Fruit fly (Drosophila melanogaster) whole organism, prepupa: ENCODE results near the gene tos.

Experiments used
- Blimp-1 ChIP-seq: fragments of 200-800 bp; sonication (Bioruptor generic); optimal IDR thresholded peaks from 3 replicates; lab custom pipeline; 2017; ENCODE audit warnings: missing biosample characterization, missing genetic modification characterization, mild to moderate bottlenecking, moderate library complexity, missing genetic modification reagents
- CG10631 ChIP-seq: fragments of 200-800 bp; sonication (Bioruptor generic); optimal IDR thresholded peaks from 2 replicates; lab custom pipeline; 2016; ENCODE audit warnings: missing biosample characterization, missing genetic modification characterization
- CG10669 ChIP-seq: fragments of 200-800 bp; sonication (Bioruptor generic); optimal IDR thresholded peaks from 3 replicates; lab custom pipeline; 2018; ENCODE audit warnings: missing biosample characterization, mild to moderate bottlenecking, missing genetic modification characterization, moderate library complexity
- CG11294 ChIP-seq: fragments of 200-800 bp; sonication (Bioruptor generic); IDR thresholded peaks from 2 replicates; pipeline ENCODE4 v1.3.6; 2022; ENCODE audit warnings: missing biosample characterization, missing genetic modification characterization
- CG15336 ChIP-seq: fragments of 200-800 bp; sonication (Bioruptor generic); IDR thresholded peaks from 2 replicates; pipeline ENCODE4 v1.3.6; 2022; ENCODE audit warnings: missing biosample characterization, missing genetic modification characterization
- CG1621 ChIP-seq: fragments of 200-800 bp; sonication (Bioruptor generic); optimal IDR thresholded peaks from 3 replicates; lab custom pipeline; 2018; ENCODE audit warnings: missing biosample characterization, mild to moderate bottlenecking, missing genetic modification characterization
- CG3032 ChIP-seq: fragments of 200-800 bp; optimal IDR thresholded peaks from 2 replicates; lab custom pipeline; 2019; ENCODE audit warnings: missing biosample characterization, mild to moderate bottlenecking, missing genetic modification characterization, moderate library complexity
- CG31627 ChIP-seq: fragments of 200-800 bp; sonication (Bioruptor generic); optimal IDR thresholded peaks from 3 replicates; lab custom pipeline; 2016; ENCODE audit warnings: missing biosample characterization, missing genetic modification characterization
- CG32006 ChIP-seq: fragments of 200-800 bp; sonication (Bioruptor generic); optimal IDR thresholded peaks from 3 replicates; lab custom pipeline; 2017; ENCODE audit warnings: missing biosample characterization, mild to moderate bottlenecking, missing genetic modification characterization
- CG34406 ChIP-seq: fragments of 200-800 bp; sonication (Bioruptor generic); optimal IDR thresholded peaks from 3 replicates; lab custom pipeline; 2016; ENCODE audit warnings: missing biosample characterization, missing genetic modification characterization
- CG3919 ChIP-seq: fragments of 200-800 bp; sonication (Bioruptor generic); optimal IDR thresholded peaks from 3 replicates; lab custom pipeline; 2016; ENCODE audit warnings: missing biosample characterization, missing genetic modification characterization
- CG4318 ChIP-seq: fragments of 200-800 bp; sonication (Bioruptor generic); optimal IDR thresholded peaks from 3 replicates; lab custom pipeline; 2017; ENCODE audit warnings: missing biosample characterization, mild to moderate bottlenecking, missing genetic modification characterization
- CG6276 ChIP-seq: fragments of 200-800 bp; sonication (Bioruptor generic); optimal IDR thresholded peaks from 2 replicates; lab custom pipeline; 2017; ENCODE audit warnings: missing biosample characterization, mild to moderate bottlenecking, missing genetic modification characterization
- CG6792 ChIP-seq: fragments of 200-800 bp; sonication (Bioruptor generic); optimal IDR thresholded peaks from 3 replicates; lab custom pipeline; 2016; ENCODE audit warnings: missing biosample characterization, missing genetic modification characterization
- CG6808 ChIP-seq: fragments of 200-800 bp; sonication (Bioruptor generic); optimal IDR thresholded peaks from 3 replicates; lab custom pipeline; 2017; ENCODE audit warnings: missing biosample characterization, missing genetic modification characterization, mild to moderate bottlenecking, moderate library complexity, missing genetic modification reagents
- CG6854 ChIP-seq: fragments of 200-800 bp; sonication (Bioruptor generic); optimal IDR thresholded peaks from 2 replicates; lab custom pipeline; 2017; ENCODE audit warnings: missing biosample characterization, mild to moderate bottlenecking, missing genetic modification characterization
- CG7368 ChIP-seq: fragments of 200-800 bp; sonication (Bioruptor generic); optimal IDR thresholded peaks from 3 replicates; lab custom pipeline; 2016; ENCODE audit warnings: missing biosample characterization, missing genetic modification characterization
- CG8119 ChIP-seq: fragments of 200-800 bp; sonication (Bioruptor generic); IDR thresholded peaks from 3 replicates; pipeline ENCODE4 v1.3.6; 2022; ENCODE audit warnings: missing biosample characterization, missing genetic modification characterization
- CG8632 ChIP-seq: fragments of 200-800 bp; sonication (Bioruptor generic); optimal IDR thresholded peaks from 3 replicates; lab custom pipeline; 2016; ENCODE audit warnings: missing biosample characterization, missing genetic modification characterization
- CG9139 ChIP-seq: fragments of 200-800 bp; sonication (Bioruptor generic); optimal IDR thresholded peaks from 3 replicates; lab custom pipeline; 2017; ENCODE audit warnings: missing biosample characterization, mild to moderate bottlenecking, missing genetic modification characterization
- Eip75B ChIP-seq: fragments of 200-800 bp; sonication (Bioruptor generic); optimal IDR thresholded peaks from 3 replicates; lab custom pipeline; 2016; ENCODE audit warnings: missing biosample characterization, missing genetic modification characterization
- Eip78C ChIP-seq: fragments of 200-800 bp; sonication (Bioruptor generic); peaks from one replicate; lab custom pipeline; 2016; ENCODE audit warnings: missing biosample characterization, missing genetic modification characterization
- Eip93F ChIP-seq: fragments of 200-800 bp; sonication (Bioruptor generic); optimal IDR thresholded peaks from 2 replicates; lab custom pipeline; 2016; ENCODE audit warnings: missing biosample characterization, mild to moderate bottlenecking, missing genetic modification characterization
- Ets21C ChIP-seq: fragments of 200-800 bp; sonication (Bioruptor generic); optimal IDR thresholded peaks from 3 replicates; lab custom pipeline; 2016; ENCODE audit warnings: missing biosample characterization, missing genetic modification characterization
- Ets96B ChIP-seq: fragments of 200-800 bp; optimal IDR thresholded peaks from 2 replicates; lab custom pipeline; 2019; ENCODE audit warnings: missing biosample characterization, mild to moderate bottlenecking, missing genetic modification characterization, moderate library complexity
- Gug ChIP-seq: fragments of 200-800 bp; sonication (Bioruptor generic); IDR thresholded peaks from 2 replicates; pipeline ENCODE4 v1.3.6; 2022; ENCODE audit warnings: missing biosample characterization, missing genetic modification characterization
- Hr38 ChIP-seq: sonication (Bioruptor generic); optimal IDR thresholded peaks from 2 replicates; lab custom pipeline; 2016; ENCODE audit warnings: missing biosample characterization, missing genetic modification characterization
- Hr39 ChIP-seq: fragments of 200-800 bp; sonication (Bioruptor generic); optimal IDR thresholded peaks from 2 replicates; lab custom pipeline; 2016; ENCODE audit warnings: missing biosample characterization, missing genetic modification characterization
- Hr4 ChIP-seq: fragments of 200-800 bp; sonication (Bioruptor generic); optimal IDR thresholded peaks from 3 replicates; lab custom pipeline; 2016; ENCODE audit warnings: missing biosample characterization, missing genetic modification characterization
- Lpt ChIP-seq: fragments of 200-800 bp; sonication (Bioruptor generic); optimal IDR thresholded peaks from 3 replicates; lab custom pipeline; 2016; ENCODE audit warnings: missing biosample characterization, missing genetic modification characterization
- Met ChIP-seq: fragments of 200-800 bp; sonication (Bioruptor generic); optimal IDR thresholded peaks from 3 replicates; lab custom pipeline; 2016; ENCODE audit warnings: missing biosample characterization, missing genetic modification characterization
- OdsH ChIP-seq: fragments of 200-800 bp; sonication (Bioruptor generic); optimal IDR thresholded peaks from 3 replicates; lab custom pipeline; 2016; ENCODE audit warnings: missing biosample characterization, missing genetic modification characterization
- Smox ChIP-seq: fragments of 200-800 bp; sonication (Bioruptor generic); optimal IDR thresholded peaks from 3 replicates; lab custom pipeline; 2016; ENCODE audit warnings: missing biosample characterization, missing genetic modification characterization
- Sox102F ChIP-seq: fragments of 200-800 bp; sonication (Bioruptor generic); optimal IDR thresholded peaks from 2 replicates; lab custom pipeline; 2016; ENCODE audit warnings: missing biosample characterization, mild to moderate bottlenecking, missing genetic modification characterization
- Sox14 ChIP-seq: fragments of 200-800 bp; sonication (Bioruptor generic); optimal IDR thresholded peaks from 3 replicates; lab custom pipeline; 2016; ENCODE audit warnings: missing biosample characterization, missing genetic modification characterization
- Sox15 ChIP-seq: fragments of 200-800 bp; sonication (Bioruptor generic); optimal IDR thresholded peaks from 3 replicates; lab custom pipeline; 2016; ENCODE audit warnings: missing biosample characterization, missing genetic modification characterization
- achi ChIP-seq: fragments of 200-800 bp; sonication (Bioruptor generic); optimal IDR thresholded peaks from 3 replicates; lab custom pipeline; 2016; ENCODE audit warnings: missing biosample characterization, missing genetic modification characterization
- cyc ChIP-seq: fragments of 200-800 bp; sonication (Bioruptor generic); optimal IDR thresholded peaks from 3 replicates; lab custom pipeline; 2016; ENCODE audit warnings: missing biosample characterization, missing genetic modification characterization
- dsx ChIP-seq: fragments of 200-800 bp; optimal IDR thresholded peaks from 3 replicates; lab custom pipeline; 2019; ENCODE audit warnings: missing biosample characterization, mild to moderate bottlenecking, missing genetic modification characterization, moderate library complexity; ENCODE audit not compliant: poor library complexity, severe bottlenecking
- eg ChIP-seq: fragments of 200-800 bp; sonication (Bioruptor generic); IDR thresholded peaks from 3 replicates; pipeline ENCODE4 v1.3.6; 2022; ENCODE audit warnings: missing biosample characterization, missing genetic modification characterization
- fd85E ChIP-seq: fragments of 200-800 bp; sonication (Bioruptor generic); optimal IDR thresholded peaks from 3 replicates; lab custom pipeline; 2016; ENCODE audit warnings: missing biosample characterization, missing genetic modification characterization
- net ChIP-seq: fragments of 200-800 bp; sonication (Bioruptor generic); optimal IDR thresholded peaks from 3 replicates; lab custom pipeline; 2016; ENCODE audit warnings: missing biosample characterization, missing genetic modification characterization
- pdm3 ChIP-seq: fragments of 200-800 bp; sonication (Bioruptor generic); optimal IDR thresholded peaks from 3 replicates; lab custom pipeline; 2016; ENCODE audit warnings: missing biosample characterization, missing genetic modification characterization
- ss ChIP-seq, 2 experiments: fragments of 200-800 bp; sonication (Bioruptor generic); optimal IDR thresholded peaks; 2 replicates in 1 of 2; 3 replicates in 1 of 2; lab custom pipeline; 2017 to 2018; ENCODE audit warnings: mild to moderate bottlenecking in 2 of 2, missing biosample characterization in 2 of 2, missing genetic modification characterization in 2 of 2, moderate library complexity in 1 of 2
- svp ChIP-seq: fragments of 200-800 bp; sonication (Bioruptor generic); peaks from one replicate; lab custom pipeline; 2016; ENCODE audit warnings: missing biosample characterization, missing genetic modification characterization
- topi ChIP-seq: fragments of 200-800 bp; sonication (Bioruptor generic); optimal IDR thresholded peaks from 3 replicates; lab custom pipeline; 2016; ENCODE audit warnings: missing biosample characterization, missing genetic modification characterization
- vri ChIP-seq: fragments of 200-800 bp; sonication (Bioruptor generic); optimal IDR thresholded peaks from 3 replicates; lab custom pipeline; 2016; ENCODE audit warnings: missing biosample characterization, mild to moderate bottlenecking, missing genetic modification characterization

tos gene

DNA sequence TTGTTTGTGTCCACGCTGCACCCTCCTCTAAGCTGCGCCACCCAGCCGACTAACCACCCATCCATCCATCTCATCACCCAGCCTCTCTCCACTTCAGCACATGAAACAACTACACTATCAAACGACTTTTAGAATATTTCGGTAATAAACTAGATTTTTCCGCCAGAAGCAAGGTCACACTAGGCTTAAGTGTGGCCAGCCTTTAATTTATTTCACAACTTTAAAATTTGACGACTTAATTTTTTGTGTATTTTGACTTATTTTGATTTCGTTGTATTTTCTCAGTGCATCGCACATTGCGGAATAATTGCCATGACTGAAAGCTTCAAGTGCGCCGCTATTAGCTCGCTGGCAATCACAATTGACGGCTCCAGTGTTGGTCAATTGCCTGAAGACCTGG lies 43.0 kb upstream of the tos start (continued):
- TF ChIP-seq Sox102F (no peak), Smox (no peak), eg (peak; percentile 75; the same call in 2 of the 3 replicates), Eip93F (GFP tag; lab: Kevin White, UChicago) (no peak), fd85E (GFP tag; lab: Kevin White, UChicago) (no peak), Lpt (GFP tag; lab: Kevin White, UChicago) (no peak), CG6808 (GFP tag; lab: Kevin White, UChicago) (no peak), vri (GFP tag; lab: Kevin White, UChicago) (no peak), CG31627 (GFP tag; lab: Kevin White, UChicago) (no peak), Blimp-1 (no peak), CG6276 (GFP tag; lab: Kevin White, UChicago) (peak; percentile 50), CG34406 (GFP tag; lab: Kevin White, UChicago) (no peak), CG9139 (GFP tag; lab: Kevin White, UChicago) (no peak), CG8632 (GFP tag; lab: Kevin White, UChicago) (no peak)

DNA sequence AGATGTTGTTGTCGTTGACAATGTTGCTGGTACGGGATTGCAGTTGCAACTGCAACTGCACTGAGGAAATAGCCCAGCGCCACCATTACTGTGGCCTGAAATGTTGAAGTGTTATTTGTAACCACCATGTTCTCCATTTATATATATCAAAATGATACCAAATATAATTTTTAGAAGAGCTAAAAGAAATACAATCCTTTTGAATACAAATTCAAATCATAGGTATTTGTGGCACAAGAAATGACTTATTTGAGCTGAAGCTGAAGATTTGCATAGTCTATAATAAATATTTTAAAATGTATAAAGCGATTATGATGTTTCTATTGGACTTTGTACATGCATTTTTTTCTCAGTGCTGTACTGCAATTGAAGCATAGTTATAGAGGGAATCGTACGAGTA lies 37.7 kb upstream of the tos start:
- TF ChIP-seq topi (GFP tag; lab: Kevin White, UChicago) = no peak
- peak; percentile 13 for TF ChIP-seq dsx (GFP tag; lab: Kevin White, UChicago)
- 0 out of 3 replicates have a peak, but pooled peaks have one; percentile 30 for TF ChIP-seq eg
- no peak for TF ChIP-seq CG11294 (GFP tag; lab: Robert Waterston, UW)
- TF ChIP-seq ss (GFP tag; optimal IDR thresholded peaks at IDR 0.05; lab: Kevin White, UChicago) = no peak
- no peak for TF ChIP-seq CG34406 (GFP tag; lab: Kevin White, UChicago)
- no peak for TF ChIP-seq CG6276 (GFP tag; lab: Kevin White, UChicago)
- no peak for TF ChIP-seq CG3919 (GFP tag; lab: Kevin White, UChicago)
- no peak for TF ChIP-seq CG9139 (GFP tag; lab: Kevin White, UChicago)
- no peak for TF ChIP-seq vri (GFP tag; lab: Kevin White, UChicago)
- TF ChIP-seq CG8119 = peak; percentile 41; the same call in 1 of the 3 replicates
- no peak for TF ChIP-seq Lpt (GFP tag; lab: Kevin White, UChicago)
- TF ChIP-seq cyc = no peak
- peak; percentile 34 for TF ChIP-seq CG4318 (GFP tag; lab: Kevin White, UChicago)
- no peak for TF ChIP-seq OdsH
- TF ChIP-seq Sox15 (GFP tag; lab: Kevin White, UChicago) = no peak
- TF ChIP-seq pdm3 (GFP tag; lab: Kevin White, UChicago) = no peak
- TF ChIP-seq CG32006 = peak; percentile 70
- TF ChIP-seq CG1621 = no peak
- TF ChIP-seq CG6854 (GFP tag; lab: Kevin White, UChicago) = no peak
- no peak for TF ChIP-seq Smox
- TF ChIP-seq Hr4 (GFP tag; lab: Kevin White, UChicago) = peak; percentile 74
- TF ChIP-seq Ets96B (tag; lab: Kevin White, UChicago) = no peak
- no peak for TF ChIP-seq achi (GFP tag; lab: Kevin White, UChicago)
- no peak for TF ChIP-seq Eip93F (GFP tag; lab: Kevin White, UChicago)
- no peak for TF ChIP-seq Eip75B (GFP tag; lab: Kevin White, UChicago)
- TF ChIP-seq Eip78C (GFP tag; lab: Kevin White, UChicago) = peak; percentile 59
- no peak for TF ChIP-seq CG6792
- no peak for TF ChIP-seq CG7368 (GFP tag; lab: Kevin White, UChicago)
- no peak for TF ChIP-seq Met (GFP tag; lab: Kevin White, UChicago)
- 0 out of 2 replicates have a peak, but pooled peaks have one; percentile 19 for TF ChIP-seq CG15336 (GFP tag; lab: Robert Waterston, UW)
- no peak for TF ChIP-seq Gug
- no peak for TF ChIP-seq Sox102F

- peak; percentile 50 for TF ChIP-seq Ets96B (tag; lab: Kevin White, UChicago)
- TF ChIP-seq Sox102F = no peak
- no peak for TF ChIP-seq Hr4 (GFP tag; lab: Kevin White, UChicago)
- TF ChIP-seq Gug = no peak
- peak; percentile 32; the same call in 1 of the 2 replicates for TF ChIP-seq CG15336 (GFP tag; lab: Robert Waterston, UW)
- peak; percentile 1 for TF ChIP-seq OdsH
- TF ChIP-seq Sox14 (GFP tag; lab: Kevin White, UChicago) = peak; percentile 1
- peak; percentile 1 for TF ChIP-seq pdm3 (GFP tag; lab: Kevin White, UChicago)
- peak; percentile 27 for TF ChIP-seq CG10631 (GFP tag; lab: Kevin White, UChicago)
- TF ChIP-seq net (GFP tag; lab: Kevin White, UChicago) = no peak
- TF ChIP-seq CG3919 (GFP tag; lab: Kevin White, UChicago) = peak; percentile 46
- TF ChIP-seq svp = no peak
- TF ChIP-seq CG3032 (tag; lab: Kevin White, UChicago) = peak; percentile 29
- no peak for TF ChIP-seq Lpt (GFP tag; lab: Kevin White, UChicago)
- TF ChIP-seq Ets21C (GFP tag; lab: Kevin White, UChicago) = no peak
- TF ChIP-seq CG6276 (GFP tag; lab: Kevin White, UChicago) = no peak
- no peak for TF ChIP-seq Hr39
- no peak for TF ChIP-seq Hr38
- peak; percentile 25 for TF ChIP-seq CG10669 (GFP tag; lab: Kevin White, UChicago)
- peak; percentile 36; the same call in 1 of the 3 replicates for TF ChIP-seq CG8119
Measured at dm6 chr2L:18717365-18718011, 35.6 kb upstream of the tos start.
